Worm (Caenorhabditis elegans) whole organism, L1 larva: ENCODE data around the gene prdx-3.

Experiments
- C04F5.9 ChIP-seq: sonication (generic microtip); optimal IDR thresholded peaks from 2 replicates; lab custom pipeline; 2016; ENCODE audit warnings: missing genetic modification characterization, missing compliant biosample characterization
- F16B12.6 ChIP-seq: fragments of 150-350 bp; optimal IDR thresholded peaks from 2 replicates; lab custom pipeline; 2014; ENCODE audit warnings: missing biosample characterization, missing genetic modification characterization
- Y116A8C.19 ChIP-seq: sonication (generic microtip); optimal IDR thresholded peaks from 2 replicates; lab custom pipeline; 2016; ENCODE audit warnings: missing compliant biosample characterization, missing genetic modification characterization, borderline replicate concordance
- alr-1 ChIP-seq: fragments of 200-800 bp; sonication (Bioruptor generic); optimal IDR thresholded peaks from 2 replicates; lab custom pipeline; 2018; ENCODE audit warnings: borderline replicate concordance, mild to moderate bottlenecking, missing genetic modification characterization, missing compliant biosample characterization
- ama-1 ChIP-seq: fragments of 150-350 bp; optimal IDR thresholded peaks from 2 replicates; lab custom pipeline; 2014
- ceh-63 ChIP-seq: fragments of 200-800 bp; sonication (Bioruptor generic); optimal IDR thresholded peaks from 2 replicates; lab custom pipeline; 2018; ENCODE audit warnings: mild to moderate bottlenecking, missing genetic modification characterization, missing compliant biosample characterization
- ceh-82 ChIP-seq, 3 experiments: fragments of 150-350 bp in 1 of 3; sonication (generic microtip) in 2 of 3; optimal IDR thresholded peaks; 2 replicates each; lab custom pipeline; 2014 to 2017; ENCODE audit warnings: missing biosample characterization in 3 of 3, missing genetic modification characterization in 3 of 3
- ceh-90 ChIP-seq: sonication (generic microtip); optimal IDR thresholded peaks from 2 replicates; lab custom pipeline; 2016; ENCODE audit warnings: missing genetic modification characterization, missing compliant biosample characterization
- egl-13 ChIP-seq: sonication (generic microtip); optimal IDR thresholded peaks from 2 replicates; lab custom pipeline; 2016; ENCODE audit warnings: missing genotype, missing genetic modification reagents, missing genetic modification characterization, missing compliant biosample characterization
- egl-27 ChIP-seq, 2 experiments: fragments of 150-350 bp in 1 of 2; sonication (generic microtip); optimal IDR thresholded peaks; 3 replicates each; lab custom pipeline; 2017 to 2018; ENCODE audit warnings: missing biosample characterization in 2 of 2, missing genetic modification characterization in 2 of 2, missing genetic modification reagents in 2 of 2
- elt-2 ChIP-seq: sonication (generic microtip); optimal IDR thresholded peaks from 2 replicates; lab custom pipeline; 2016; ENCODE audit warnings: missing genetic modification characterization, mild to moderate bottlenecking, inconsistent platforms, missing compliant biosample characterization, missing genetic modification reagents
- elt-3 ChIP-seq, 6 experiments: fragments of 150-350 bp in 1 of 6; sonication (generic microtip); optimal IDR thresholded peaks; 2 replicates each; lab custom pipeline; 2017 to 2018; ENCODE audit warnings: missing biosample characterization in 6 of 6, missing genetic modification characterization in 6 of 6, inconsistent platforms in 1 of 6
- ets-5 ChIP-seq: fragments of 200-800 bp; sonication (Bioruptor generic); IDR thresholded peaks from 2 replicates; pipeline ENCODE4 v1.3.6; 2022; ENCODE audit warnings: missing genetic modification characterization, missing compliant biosample characterization
- fkh-4 ChIP-seq: sonication (generic microtip); optimal IDR thresholded peaks from 2 replicates; lab custom pipeline; 2016; ENCODE audit warnings: missing compliant biosample characterization, missing genetic modification characterization, borderline replicate concordance
- fos-1 ChIP-seq: fragments of 150-350 bp; optimal IDR thresholded peaks from 2 replicates; lab custom pipeline; 2014; ENCODE audit warnings: missing biosample characterization, missing genetic modification characterization
- grh-1 ChIP-seq: fragments of 200-800 bp; sonication (Bioruptor generic); IDR thresholded peaks from 2 replicates; pipeline ENCODE4 v1.3.6; 2022; ENCODE audit warnings: missing genetic modification reagents, missing genetic modification characterization, missing compliant biosample characterization
- hlh-17 ChIP-seq: fragments of 200-800 bp; sonication (Bioruptor generic); optimal IDR thresholded peaks from 2 replicates; lab custom pipeline; 2018; ENCODE audit warnings: missing genetic modification characterization, mild to moderate bottlenecking, missing compliant biosample characterization, moderate library complexity, borderline replicate concordance
- hlh-4 ChIP-seq: sonication (generic microtip); optimal IDR thresholded peaks from 2 replicates; lab custom pipeline; 2016; ENCODE audit warnings: mild to moderate bottlenecking, missing genetic modification characterization, missing compliant biosample characterization
- irx-1 ChIP-seq: sonication (generic microtip); optimal IDR thresholded peaks from 2 replicates; lab custom pipeline; 2016; ENCODE audit warnings: missing genetic modification characterization, missing compliant biosample characterization
- isw-1 ChIP-seq: fragments of 200-800 bp; sonication (Bioruptor generic); IDR thresholded peaks from 2 replicates; pipeline ENCODE4 v1.3.6; 2022; ENCODE audit warnings: missing genetic modification characterization, missing compliant biosample characterization
- jun-1 ChIP-seq: fragments of 150-350 bp; optimal IDR thresholded peaks from 2 replicates; lab custom pipeline; 2014; ENCODE audit warnings: missing biosample characterization, missing genetic modification reagents, missing genetic modification characterization
- lin-13 ChIP-seq: fragments of 150-350 bp; optimal IDR thresholded peaks from 2 replicates; lab custom pipeline; 2014; ENCODE audit warnings: missing biosample characterization, missing genetic modification reagents, missing genetic modification characterization
- lin-14 ChIP-seq: fragments of 200-800 bp; sonication (Bioruptor generic); optimal IDR thresholded peaks from 2 replicates; lab custom pipeline; 2018; ENCODE audit warnings: mild to moderate bottlenecking, missing genetic modification characterization, moderate library complexity, missing compliant biosample characterization
- lin-35 ChIP-seq, 2 experiments: fragments of 150-350 bp; optimal IDR thresholded peaks; 2 replicates each; lab custom pipeline; 2014; ENCODE audit warnings: missing biosample characterization in 2 of 2, missing genetic modification characterization in 2 of 2, missing genetic modification reagents in 2 of 2
- lin-39 ChIP-seq: fragments of 150-350 bp; optimal IDR thresholded peaks from 2 replicates; lab custom pipeline; 2014; ENCODE audit warnings: missing biosample characterization, missing genetic modification reagents, missing genetic modification characterization
- lir-3 ChIP-seq: sonication (generic microtip); optimal IDR thresholded peaks from 2 replicates; lab custom pipeline; 2016; ENCODE audit warnings: mild to moderate bottlenecking, missing genetic modification characterization, moderate library complexity, missing compliant biosample characterization; ENCODE audit not compliant: poor library complexity
- lsy-2 ChIP-seq, 2 experiments: fragments of 150-350 bp; optimal IDR thresholded peaks; 2 replicates each; lab custom pipeline; 2014; ENCODE audit warnings: missing biosample characterization in 2 of 2, missing genetic modification characterization in 2 of 2
- mab-9 ChIP-seq: fragments of 200-800 bp; sonication (Bioruptor generic); IDR thresholded peaks from 2 replicates; pipeline ENCODE4 v1.3.6; 2022; ENCODE audit warnings: missing genetic modification reagents, missing genetic modification characterization, missing compliant biosample characterization
- mef-2 ChIP-seq: fragments of 150-350 bp; optimal IDR thresholded peaks from 2 replicates; lab custom pipeline; 2014; ENCODE audit warnings: missing biosample characterization, missing genetic modification characterization
- mep-1 ChIP-seq: fragments of 150-350 bp; optimal IDR thresholded peaks from 2 replicates; lab custom pipeline; 2014; ENCODE audit warnings: missing biosample characterization, missing genetic modification characterization
- nhr-11 ChIP-seq: fragments of 150-350 bp; optimal IDR thresholded peaks from 2 replicates; lab custom pipeline; 2014; ENCODE audit warnings: missing biosample characterization, missing genetic modification characterization
- nhr-12 ChIP-seq: sonication (generic microtip); optimal IDR thresholded peaks from 2 replicates; lab custom pipeline; 2017; ENCODE audit warnings: missing biosample characterization, missing genetic modification characterization
- nhr-19 ChIP-seq: fragments of 200-800 bp; sonication (Bioruptor generic); conservative IDR thresholded peaks from 2 replicates; pipeline ENCODE4 v1.3.6; 2022; ENCODE audit warnings: missing genetic modification characterization, missing compliant biosample characterization
- nhr-237 ChIP-seq: fragments of 150-350 bp; optimal IDR thresholded peaks from 2 replicates; lab custom pipeline; 2014; ENCODE audit warnings: missing biosample characterization, missing genetic modification characterization
- nhr-47 ChIP-seq: sonication (generic microtip); optimal IDR thresholded peaks from 2 replicates; lab custom pipeline; 2016; ENCODE audit warnings: mild to moderate bottlenecking, missing genetic modification characterization, moderate library complexity, missing compliant biosample characterization
- nhr-71 ChIP-seq: sonication (generic microtip); optimal IDR thresholded peaks from 2 replicates; lab custom pipeline; 2016; ENCODE audit warnings: mild to moderate bottlenecking, missing genetic modification characterization, moderate library complexity, missing compliant biosample characterization
- nhr-76 ChIP-seq: sonication (generic microtip); optimal IDR thresholded peaks from 2 replicates; lab custom pipeline; 2017; ENCODE audit warnings: missing biosample characterization, missing genetic modification characterization
- nhr-77 ChIP-seq: fragments of 150-350 bp; optimal IDR thresholded peaks from 2 replicates; lab custom pipeline; 2014; ENCODE audit warnings: missing biosample characterization, missing genetic modification characterization
- nhr-85 ChIP-seq: sonication (generic microtip); peaks from one replicate; lab custom pipeline; 2016; ENCODE audit warnings: missing genetic modification characterization, inconsistent platforms, missing compliant biosample characterization
- pax-3 ChIP-seq: fragments of 200-800 bp; sonication (Bioruptor generic); optimal IDR thresholded peaks from 2 replicates; lab custom pipeline; 2018; ENCODE audit warnings: mild to moderate bottlenecking, missing genetic modification characterization, moderate library complexity, missing compliant biosample characterization
- rnt-1 ChIP-seq: sonication (generic microtip); optimal IDR thresholded peaks from 2 replicates; lab custom pipeline; 2016; ENCODE audit warnings: mild to moderate bottlenecking, missing genetic modification characterization, moderate library complexity, missing compliant biosample characterization
- sptf-1 ChIP-seq: fragments of 150-350 bp; optimal IDR thresholded peaks from 2 replicates; lab custom pipeline; 2014; ENCODE audit warnings: missing biosample characterization, missing genetic modification characterization
- swsn-7 ChIP-seq: sonication (generic microtip); optimal IDR thresholded peaks from 2 replicates; lab custom pipeline; 2016; ENCODE audit warnings: missing genetic modification characterization, missing compliant biosample characterization
- tbx-2 ChIP-seq: sonication (generic microtip); optimal IDR thresholded peaks from 2 replicates; lab custom pipeline; 2016; ENCODE audit warnings: missing genetic modification characterization, missing compliant biosample characterization
- tlp-1 ChIP-seq: fragments of 150-350 bp; optimal IDR thresholded peaks from 2 replicates; lab custom pipeline; 2014; ENCODE audit warnings: missing biosample characterization, missing genetic modification characterization
- unc-130 ChIP-seq: fragments of 150-350 bp; optimal IDR thresholded peaks from 2 replicates; lab custom pipeline; 2017; ENCODE audit warnings: missing biosample characterization, missing genetic modification characterization, inconsistent platforms
- unc-30 ChIP-seq: sonication (generic microtip); optimal IDR thresholded peaks from 2 replicates; lab custom pipeline; 2017; ENCODE audit warnings: missing biosample characterization, missing genetic modification characterization
- unc-62 ChIP-seq: fragments of 150-350 bp; optimal IDR thresholded peaks from 2 replicates; lab custom pipeline; 2014; ENCODE audit warnings: missing biosample characterization, missing genetic modification reagents, missing genetic modification characterization
- unc-86 ChIP-seq: sonication (generic microtip); optimal IDR thresholded peaks from 2 replicates; lab custom pipeline; 2016; ENCODE audit warnings: missing genetic modification characterization, missing compliant biosample characterization
- unc-98 ChIP-seq: fragments of 200-800 bp; sonication (Bioruptor generic); IDR thresholded peaks from 2 replicates; pipeline ENCODE4 v1.3.6; 2022; ENCODE audit warnings: missing genetic modification characterization, missing compliant biosample characterization
- vab-15 ChIP-seq: sonication (generic microtip); optimal IDR thresholded peaks from 2 replicates; lab custom pipeline; 2017; ENCODE audit warnings: missing genotype, mild to moderate bottlenecking, missing genetic modification characterization, missing compliant biosample characterization
- xbp-1 ChIP-seq: sonication (generic microtip); optimal IDR thresholded peaks from 2 replicates; lab custom pipeline; 2016; ENCODE audit warnings: missing genetic modification characterization, missing compliant biosample characterization
- zag-1 ChIP-seq: fragments of 150-350 bp; optimal IDR thresholded peaks from 2 replicates; lab custom pipeline; 2014; ENCODE audit warnings: missing biosample characterization, missing genetic modification characterization
- zip-4 ChIP-seq: fragments of 200-800 bp; sonication (Bioruptor generic); optimal IDR thresholded peaks from 2 replicates; lab custom pipeline; 2018; ENCODE audit warnings: mild to moderate bottlenecking, missing genetic modification characterization, moderate library complexity, missing compliant biosample characterization

prdx-3 gene

DNA sequence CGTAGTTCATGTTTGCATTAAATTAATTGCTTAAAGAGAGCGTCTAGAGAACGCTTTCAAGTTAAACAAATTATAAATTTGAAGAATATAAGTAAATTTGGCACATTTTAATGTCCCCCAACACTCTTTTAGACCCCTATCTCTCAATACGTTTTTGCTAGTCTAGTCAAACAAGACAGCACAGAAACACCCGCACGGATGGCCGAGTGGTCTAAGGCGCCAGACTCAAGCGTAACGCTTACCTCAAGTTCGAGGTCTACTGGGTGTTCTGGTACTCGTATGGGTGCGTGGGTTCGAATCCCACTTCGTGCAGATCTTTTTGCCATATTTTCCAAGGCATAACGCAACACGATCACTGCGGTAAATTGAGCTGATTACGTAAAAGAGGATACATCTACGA lies 44.9 kb upstream of the prdx-3 start (continued):
- TF ChIP-seq mef-2 (tag; lab: Kevin White, UChicago): no peak
- no peak for TF ChIP-seq isw-1 (GFP tag; lab: Robert Waterston, UW)
- TF ChIP-seq swsn-7 (tag; lab: Kevin White, UChicago): peak; percentile 10
- TF ChIP-seq nhr-12: no peak
- no peak for TF ChIP-seq elt-3 (tag; optimal IDR thresholded peaks at IDR 0.05; lab: Kevin White, UChicago)
- no peak for TF ChIP-seq egl-13
- no peak for TF ChIP-seq pax-3 (tag; lab: Kevin White, UChicago)
- TF ChIP-seq ceh-82 (tag; optimal IDR thresholded peaks at IDR 0.05; lab: Kevin White, UChicago): no peak
- TF ChIP-seq lin-13: no peak
- TF ChIP-seq ceh-63 (GFP tag; lab: Kevin White, UChicago): no peak
- TF ChIP-seq F16B12.6 (tag; lab: Kevin White, UChicago): no peak
- TF ChIP-seq vab-15 (tag; lab: Kevin White, UChicago): no peak
- TF ChIP-seq lsy-2 (tag; optimal IDR thresholded peaks at IDR 0.05; lab: Kevin White, UChicago): no peak
- no peak for TF ChIP-seq mab-9 (GFP tag; lab: Robert Waterston, UW)
- TF ChIP-seq zip-4 (GFP tag; lab: Kevin White, UChicago): no peak
- TF ChIP-seq xbp-1: peak; percentile 3
- no peak for TF ChIP-seq tbx-2 (tag; lab: Kevin White, UChicago)
- TF ChIP-seq unc-130 (tag; lab: Kevin White, UChicago): no peak
- no peak for TF ChIP-seq jun-1 (tag; lab: Kevin White, UChicago)
- TF ChIP-seq egl-27 (tag; optimal IDR thresholded peaks at IDR 0.05; lab: Kevin White, UChicago): no peak
- TF ChIP-seq hlh-17: no peak
- TF ChIP-seq fos-1: no peak
- TF ChIP-seq fkh-4: no peak
- TF ChIP-seq nhr-76 (tag; lab: Kevin White, UChicago): no peak
- no peak for TF ChIP-seq sptf-1 (tag; lab: Kevin White, UChicago)
- no peak for TF ChIP-seq elt-2 (tag; lab: Kevin White, UChicago)
- no peak for TF ChIP-seq ceh-90 (tag; lab: Kevin White, UChicago)
- no peak for TF ChIP-seq zag-1 (tag; lab: Kevin White, UChicago)
- TF ChIP-seq nhr-11 (tag; lab: Kevin White, UChicago): no peak
- no peak for TF ChIP-seq nhr-77 (tag; lab: Kevin White, UChicago)
- TF ChIP-seq hlh-4 (tag; lab: Kevin White, UChicago): no peak
- TF ChIP-seq irx-1 (tag; lab: Kevin White, UChicago): no peak
- no peak for TF ChIP-seq lir-3 (tag; lab: Kevin White, UChicago)
- peak; percentile 32 for TF ChIP-seq nhr-71 (tag; lab: Kevin White, UChicago)
- no peak for TF ChIP-seq grh-1 (GFP tag; lab: Robert Waterston, UW)
- TF ChIP-seq Y116A8C.19: no peak
- no peak for TF ChIP-seq alr-1
- peak; percentile 71 for TF ChIP-seq nhr-85
- no peak for TF ChIP-seq ets-5 (GFP tag; lab: Robert Waterston, UW)
- no peak for TF ChIP-seq unc-30 (tag; lab: Kevin White, UChicago)
- TF ChIP-seq nhr-19 (GFP tag; lab: Robert Waterston, UW): peak; percentile 28
- no peak for TF ChIP-seq C04F5.9 (tag; lab: Kevin White, UChicago)
- TF ChIP-seq tlp-1: no peak
- peak in 1 of 2 experiments; percentile 55 for TF ChIP-seq lin-35 (GFP tag; optimal IDR thresholded peaks at IDR 0.05; lab: Kevin White, UChicago)
- no peak for TF ChIP-seq unc-62 (GFP tag; lab: Kevin White, UChicago)
- no peak for TF ChIP-seq lin-14 (GFP tag; lab: Kevin White, UChicago)
- peak; percentile 36 for TF ChIP-seq nhr-47
- TF ChIP-seq unc-86: no peak
- TF ChIP-seq nhr-237 (tag; lab: Kevin White, UChicago): no peak
- no peak for TF ChIP-seq mep-1 (tag; lab: Kevin White, UChicago)
- TF ChIP-seq lin-39: no peak
- no peak for TF ChIP-seq ama-1 (lab: Kevin White, UChicago)
- TF ChIP-seq rnt-1: peak; percentile 48
- no peak for TF ChIP-seq unc-98 (GFP tag; lab: Robert Waterston, UW)
